Fruit fly (Drosophila melanogaster) whole organism, embryonic: Measurements from ENCODE around the gene CG4596.

Experiments
- ATbp ChIP-seq: fragments of 200-800 bp; sonication (Bioruptor generic); optimal IDR thresholded peaks from 2 replicates; lab custom pipeline; 2017; ENCODE audit warnings: missing biosample characterization, mild to moderate bottlenecking, missing genetic modification characterization, missing genetic modification reagents
- Abd-B ChIP-seq: fragments of 200-800 bp; sonication (Bioruptor generic); optimal IDR thresholded peaks from 2 replicates; lab custom pipeline; 2018; ENCODE audit warnings: missing biosample characterization, mild to moderate bottlenecking, missing genetic modification characterization, moderate library complexity
- Ada2b ChIP-seq: fragments of 200-800 bp; sonication (Bioruptor generic); IDR thresholded peaks from 2 replicates; pipeline ENCODE4 v1.3.6; 2022; ENCODE audit warnings: missing biosample characterization, missing genetic modification characterization
- Antp ChIP-seq: fragments of 200-800 bp; sonication (Bioruptor generic); optimal IDR thresholded peaks from 3 replicates; lab custom pipeline; 2016; ENCODE audit warnings: missing biosample characterization, missing genetic modification characterization
- Blimp-1 ChIP-seq: fragments of 200-800 bp; sonication (Bioruptor generic); optimal IDR thresholded peaks from 3 replicates; lab custom pipeline; 2018; ENCODE audit warnings: missing biosample characterization, missing genetic modification characterization, mild to moderate bottlenecking, moderate library complexity, missing genetic modification reagents
- BtbVII ChIP-seq: fragments of 200-800 bp; sonication (Bioruptor generic); optimal IDR thresholded peaks from 3 replicates; lab custom pipeline; 2017; ENCODE audit warnings: missing biosample characterization, mild to moderate bottlenecking, missing genetic modification characterization
- CG10267 ChIP-seq: fragments of 200-800 bp; sonication (Bioruptor generic); optimal IDR thresholded peaks from 2 replicates; lab custom pipeline; 2018; ENCODE audit warnings: missing biosample characterization, mild to moderate bottlenecking, missing genetic modification characterization, moderate library complexity
- CG12071 ChIP-seq: fragments of 200-800 bp; sonication (Bioruptor generic); optimal IDR thresholded peaks from 3 replicates; lab custom pipeline; 2018; ENCODE audit warnings: missing biosample characterization, mild to moderate bottlenecking, missing genetic modification characterization
- CG14014 ChIP-seq: fragments of 200-800 bp; sonication (Bioruptor generic); IDR thresholded peaks from 2 replicates; pipeline ENCODE4 v1.3.6; 2022; ENCODE audit warnings: missing biosample characterization, missing genetic modification characterization
- CG15073 ChIP-seq: fragments of 200-800 bp; sonication (Bioruptor generic); optimal IDR thresholded peaks from 2 replicates; lab custom pipeline; 2016; ENCODE audit warnings: missing biosample characterization, missing genetic modification characterization
- CG16779 ChIP-seq: fragments of 200-800 bp; sonication (Bioruptor generic); IDR thresholded peaks from 2 replicates; pipeline ENCODE4 v1.3.6; 2022; ENCODE audit warnings: missing biosample characterization, missing genetic modification characterization
- CG1832 ChIP-seq: fragments of 200-800 bp; sonication (Bioruptor generic); optimal IDR thresholded peaks from 2 replicates; lab custom pipeline; 2017; ENCODE audit warnings: missing biosample characterization, mild to moderate bottlenecking, missing genetic modification characterization, inconsistent platforms
- CG2116 ChIP-seq: fragments of 200-800 bp; sonication (Bioruptor generic); optimal IDR thresholded peaks from 3 replicates; lab custom pipeline; 2018; ENCODE audit warnings: missing biosample characterization, mild to moderate bottlenecking, missing genetic modification characterization
- CG31441 ChIP-seq: fragments of 200-800 bp; sonication (Bioruptor generic); IDR thresholded peaks from 2 replicates; pipeline ENCODE4 v1.3.6; 2022; ENCODE audit warnings: missing biosample characterization, missing genetic modification characterization
- CG33213 ChIP-seq: fragments of 200-800 bp; sonication (Bioruptor generic); optimal IDR thresholded peaks from 3 replicates; lab custom pipeline; 2016; ENCODE audit warnings: missing biosample characterization, missing genetic modification characterization
- CG34422 ChIP-seq: fragments of 200-800 bp; sonication (Bioruptor generic); IDR thresholded peaks from 3 replicates; pipeline ENCODE4 v1.3.6; 2022; ENCODE audit warnings: missing biosample characterization, missing genetic modification characterization
- CG4424 ChIP-seq: fragments of 200-800 bp; sonication (Bioruptor generic); optimal IDR thresholded peaks from 3 replicates; lab custom pipeline; 2016; ENCODE audit warnings: missing biosample characterization, missing genetic modification characterization
- D19A ChIP-seq: fragments of 200-800 bp; optimal IDR thresholded peaks from 3 replicates; lab custom pipeline; 2019; ENCODE audit warnings: missing biosample characterization, mild to moderate bottlenecking, missing genetic modification characterization, moderate library complexity
- Dbx ChIP-seq: fragments of 200-800 bp; sonication (Bioruptor generic); IDR thresholded peaks from 3 replicates; pipeline ENCODE4 v1.3.6; 2022; ENCODE audit warnings: missing biosample characterization, missing genetic modification characterization
- Deaf1 ChIP-seq: fragments of 200-800 bp; optimal IDR thresholded peaks from 3 replicates; lab custom pipeline; 2019; ENCODE audit warnings: missing biosample characterization, mild to moderate bottlenecking, missing genetic modification characterization, moderate library complexity
- Dip2 ChIP-seq: fragments of 200-800 bp; sonication (Bioruptor generic); IDR thresholded peaks from 2 replicates; pipeline ENCODE4 v1.3.6; 2022; ENCODE audit warnings: missing biosample characterization, missing genetic modification characterization
- Drgx ChIP-seq: fragments of 200-800 bp; sonication (Bioruptor generic); IDR thresholded peaks from 2 replicates; pipeline ENCODE4 v1.3.6; 2022; ENCODE audit warnings: missing biosample characterization, missing genetic modification characterization
- Eip74EF ChIP-seq, 2 experiments: fragments of 200-800 bp in 1 of 2; fragments of >200 bp in 1 of 2; sonication (Bioruptor generic) in 1 of 2; optimal IDR thresholded peaks; 2 replicates each; lab custom pipeline; 2017 to 2019; ENCODE audit warnings: missing biosample characterization in 2 of 2, missing genetic modification characterization in 2 of 2, mild to moderate bottlenecking in 1 of 2, moderate library complexity in 1 of 2
- Elba2 ChIP-seq: fragments of 200-800 bp; sonication (Bioruptor generic); optimal IDR thresholded peaks from 3 replicates; lab custom pipeline; 2016; ENCODE audit warnings: missing biosample characterization, missing genetic modification characterization
- Gsc ChIP-seq: fragments of 200-800 bp; sonication (Bioruptor generic); IDR thresholded peaks from 2 replicates; pipeline ENCODE4 v1.3.6; 2022; ENCODE audit warnings: missing biosample characterization, missing genetic modification characterization
- Hey ChIP-seq: fragments of 200-800 bp; sonication (Bioruptor generic); optimal IDR thresholded peaks from 3 replicates; lab custom pipeline; 2018; ENCODE audit warnings: missing biosample characterization, mild to moderate bottlenecking, missing genetic modification characterization
- HmgD ChIP-seq: fragments of 200-800 bp; sonication (Bioruptor generic); optimal IDR thresholded peaks from 3 replicates; lab custom pipeline; 2016; ENCODE audit warnings: missing biosample characterization, missing genetic modification characterization
- Neu2 ChIP-seq: fragments of 200-800 bp; sonication (Bioruptor generic); optimal IDR thresholded peaks from 3 replicates; lab custom pipeline; 2016; ENCODE audit warnings: missing biosample characterization, missing genetic modification characterization, borderline replicate concordance
- Side ChIP-seq: fragments of 200-800 bp; sonication (Bioruptor generic); optimal IDR thresholded peaks from 2 replicates; lab custom pipeline; 2016; ENCODE audit warnings: missing biosample characterization, missing genetic modification characterization
- ara ChIP-seq: fragments of 200-800 bp; sonication (Bioruptor generic); IDR thresholded peaks from 2 replicates; pipeline ENCODE4 v1.3.6; 2022; ENCODE audit warnings: missing biosample characterization, missing genetic modification characterization
- bigmax ChIP-seq: fragments of 200-800 bp; sonication (Bioruptor generic); optimal IDR thresholded peaks from 2 replicates; lab custom pipeline; 2018; ENCODE audit warnings: missing biosample characterization, mild to moderate bottlenecking, missing genetic modification characterization
- bsh ChIP-seq, 2 experiments: fragments of 200-800 bp; sonication (Bioruptor generic); optimal IDR thresholded peaks; 2 replicates each; lab custom pipeline; 2017 to 2018; ENCODE audit warnings: mild to moderate bottlenecking in 2 of 2, missing biosample characterization in 2 of 2, missing genetic modification characterization in 2 of 2, moderate library complexity in 1 of 2
- chif ChIP-seq, 2 experiments: fragments of 200-800 bp; sonication (Bioruptor generic); optimal IDR thresholded peaks; 3 replicates each; lab custom pipeline; 2016; ENCODE audit warnings: missing biosample characterization in 2 of 2, missing genetic modification characterization in 2 of 2
- chn ChIP-seq: fragments of 200-800 bp; sonication (Bioruptor generic); optimal IDR thresholded peaks from 2 replicates; lab custom pipeline; 2016; ENCODE audit warnings: missing biosample characterization, missing genetic modification characterization
- crp ChIP-seq, 2 experiments: fragments of 200-800 bp; sonication (Bioruptor generic); optimal IDR thresholded peaks; 2 replicates in 1 of 2; 3 replicates in 1 of 2; lab custom pipeline; 2017; ENCODE audit warnings: missing biosample characterization in 2 of 2, missing genetic modification characterization in 2 of 2, mild to moderate bottlenecking in 1 of 2, moderate library complexity in 1 of 2
- dmrt99B ChIP-seq: fragments of 200-800 bp; sonication (Bioruptor generic); optimal IDR thresholded peaks from 2 replicates; lab custom pipeline; 2018; ENCODE audit warnings: missing biosample characterization, mild to moderate bottlenecking, missing genetic modification characterization, moderate library complexity
- dysf ChIP-seq: fragments of 200-800 bp; sonication (Bioruptor generic); IDR thresholded peaks from 3 replicates; pipeline ENCODE4 v1.3.6; 2022; ENCODE audit warnings: missing biosample characterization, missing genetic modification characterization
- emc ChIP-seq: fragments of 200-800 bp; sonication (Bioruptor generic); optimal IDR thresholded peaks from 2 replicates; lab custom pipeline; 2016; ENCODE audit warnings: missing biosample characterization, missing genetic modification characterization
- gsb ChIP-seq: fragments of 200-800 bp; sonication (Bioruptor generic); IDR thresholded peaks from 2 replicates; pipeline ENCODE4 v1.3.6; 2022; ENCODE audit warnings: missing biosample characterization, missing genetic modification characterization
- hth ChIP-seq: fragments of >200 bp; optimal IDR thresholded peaks from 2 replicates; lab custom pipeline; 2017; ENCODE audit warnings: inconsistent platforms
- lmd ChIP-seq: fragments of 200-800 bp; sonication (Bioruptor generic); IDR thresholded peaks from 2 replicates; pipeline ENCODE4 v1.3.6; 2022; ENCODE audit warnings: missing biosample characterization, missing genetic modification characterization
- nom ChIP-seq: fragments of 200-800 bp; sonication (Bioruptor generic); optimal IDR thresholded peaks from 2 replicates; lab custom pipeline; 2017; ENCODE audit warnings: missing biosample characterization, missing genetic modification characterization, mild to moderate bottlenecking, moderate library complexity, missing genetic modification reagents
- pho ChIP-seq: fragments of 200-800 bp; sonication (Bioruptor generic); optimal IDR thresholded peaks from 2 replicates; lab custom pipeline; 2016; ENCODE audit warnings: missing biosample characterization, missing genetic modification characterization
- phol ChIP-seq: fragments of 200-800 bp; sonication (Bioruptor generic); optimal IDR thresholded peaks from 3 replicates; lab custom pipeline; 2018; ENCODE audit warnings: missing biosample characterization, mild to moderate bottlenecking, missing genetic modification characterization, moderate library complexity
- sd ChIP-seq: fragments of 200-800 bp; sonication (Bioruptor generic); optimal IDR thresholded peaks from 3 replicates; lab custom pipeline; 2018; ENCODE audit warnings: missing biosample characterization, mild to moderate bottlenecking, missing genetic modification characterization, moderate library complexity
- sens ChIP-seq: fragments of 200-800 bp; sonication (Bioruptor generic); peaks from one replicate; lab custom pipeline; 2016; ENCODE audit warnings: missing biosample characterization, missing genetic modification characterization
- shn ChIP-seq: fragments of 200-800 bp; sonication (Bioruptor generic); optimal IDR thresholded peaks from 3 replicates; lab custom pipeline; 2016; ENCODE audit warnings: missing biosample characterization, missing genetic modification characterization
- sim ChIP-seq: fragments of 200-800 bp; sonication (Bioruptor generic); IDR thresholded peaks from 2 replicates; pipeline ENCODE4 v1.3.6; 2022; ENCODE audit warnings: missing biosample characterization, missing genetic modification characterization
- wek ChIP-seq: fragments of 200-800 bp; sonication (Bioruptor generic); optimal IDR thresholded peaks from 3 replicates; lab custom pipeline; 2018; ENCODE audit warnings: missing biosample characterization, mild to moderate bottlenecking, missing genetic modification characterization, moderate library complexity
- zfh1 ChIP-seq: fragments of 200-800 bp; sonication (Bioruptor generic); IDR thresholded peaks from 3 replicates; pipeline ENCODE4 v1.3.6; 2022; ENCODE audit warnings: missing biosample characterization, missing genetic modification characterization

Gene CG4596

DNA sequence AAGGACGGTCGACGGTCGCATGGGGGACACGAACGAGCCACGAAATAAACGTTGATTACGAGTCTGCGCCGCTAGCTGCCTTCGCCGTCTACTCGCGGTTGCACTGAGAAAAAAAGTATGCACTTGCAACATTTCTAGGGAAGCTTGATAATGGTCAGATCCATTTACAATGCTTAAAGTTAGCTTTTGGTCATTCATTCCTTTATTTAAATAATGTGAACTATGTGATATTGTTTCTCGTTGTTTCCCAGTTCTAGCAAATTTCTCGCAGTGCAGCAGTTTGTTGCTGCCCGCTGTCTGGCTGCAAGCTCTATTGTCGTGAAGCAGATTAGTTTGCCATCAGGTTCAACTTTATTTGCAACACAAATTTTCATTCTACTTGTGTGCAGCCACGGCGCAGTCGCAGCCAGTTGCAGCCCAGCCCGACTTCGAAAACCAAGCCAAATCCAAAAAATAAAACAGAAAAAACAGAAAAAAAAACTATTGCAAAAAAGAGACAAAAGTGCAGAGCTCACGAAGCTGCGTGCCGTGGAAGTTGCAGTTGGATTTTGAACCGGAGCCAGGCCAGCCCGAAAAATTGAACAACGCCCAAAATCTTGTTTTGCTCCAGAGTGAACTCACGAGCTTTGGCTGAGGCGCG lies 40.2 kb upstream of the CG4596 start:
- TF ChIP-seq dmrt99B (tag; lab: Kevin White, UChicago) (peak; percentile 42), CG10267 (tag; lab: Kevin White, UChicago) (no peak), Elba2 (no peak), CG1832 (GFP tag; lab: Kevin White, UChicago) (no peak), pho (GFP tag; lab: Kevin White, UChicago) (no peak), gsb (GFP tag; lab: Robert Waterston, UW) (no peak), CG31441 (GFP tag; lab: Robert Waterston, UW) (peak; percentile 42; the same call in 1 of the 2 replicates), D19A (tag; lab: Kevin White, UChicago) (no peak), Antp (GFP tag; lab: Kevin White, UChicago) (peak; percentile 7), CG2116 (GFP tag; lab: Kevin White, UChicago) (no peak), Dbx (GFP tag; lab: Robert Waterston, UW) (no peak), Hey (tag; lab: Kevin White, UChicago) (no peak), chn (GFP tag; lab: Kevin White, UChicago) (no peak), Dip2 (no peak), dysf (0 out of 3 replicates have a peak, but pooled peaks have one; percentile 40), CG34422 (0 out of 3 replicates have a peak, but pooled peaks have one; percentile 16), hth (lab: Kevin White, UChicago) (no peak), CG16779 (GFP tag; lab: Robert Waterston, UW) (no peak), sd (tag; lab: Kevin White, UChicago) (no peak), Abd-B (GFP tag; lab: Kevin White, UChicago) (peak; percentile 8), zfh1 (GFP tag; lab: Robert Waterston, UW) (peak; percentile 55; the same call in 1 of the 3 replicates), Gsc (peak; percentile 9; the same call in 1 of the 2 replicates), sens (GFP tag; lab: Kevin White, UChicago) (peak; percentile 45), BtbVII (GFP tag; lab: Kevin White, UChicago) (no peak), Blimp-1 (GFP tag; lab: Kevin White, UChicago) (peak; percentile 17), lmd (GFP tag; lab: Robert Waterston, UW) (peak; percentile 24; the same call in 1 of the 2 replicates), chif (GFP tag; optimal IDR thresholded peaks at IDR 0.05; lab: Kevin White, UChicago) (peak in 1 of 2 experiments; percentile 10), crp (GFP tag; optimal IDR thresholded peaks at IDR 0.05; lab: Kevin White, UChicago) (no peak), CG14014 (GFP tag; lab: Robert Waterston, UW) (no peak), nom (GFP tag; lab: Kevin White, UChicago) (peak; percentile 79), sim (GFP tag; lab: Robert Waterston, UW) (peak; percentile 38; the same call in 1 of the 2 replicates), CG15073 (no peak), Side (GFP tag; lab: Kevin White, UChicago) (no peak), CG4424 (GFP tag; lab: Kevin White, UChicago) (peak; percentile 32), shn (GFP tag; lab: Kevin White, UChicago) (no peak), CG12071 (no peak), Deaf1 (tag; lab: Kevin White, UChicago) (no peak), HmgD (GFP tag; lab: Kevin White, UChicago) (no peak), CG33213 (GFP tag; lab: Kevin White, UChicago) (no peak), bigmax (no peak), bsh (GFP tag; optimal IDR thresholded peaks at IDR 0.05; lab: Kevin White, UChicago) (peak in 1 of 2 experiments; percentile 67), phol (tag; lab: Kevin White, UChicago) (peak; percentile 35), ATbp (GFP tag; lab: Kevin White, UChicago) (peak; percentile 1), Eip74EF (GFP tag; optimal IDR thresholded peaks at IDR 0.05; lab: Kevin White, UChicago) (no peak), Neu2 (no peak), Drgx (peak; percentile 96), emc (GFP tag; lab: Kevin White, UChicago) (no peak), ara (peak; percentile 38; the same call in 1 of the 2 replicates), Ada2b (0 out of 2 replicates have a peak, but pooled peaks have one; percentile 14), wek (GFP tag; lab: Kevin White, UChicago) (no peak)
